Fruit fly (Drosophila melanogaster) whole organism, wandering third instar larva: ENCODE measurements around the gene nrv2.

ENCODE experiments used
- Abd-B ChIP-seq: fragments of >200 bp; optimal IDR thresholded peaks from 2 replicates; lab custom pipeline; 2017; ENCODE audit warnings: missing biosample characterization, missing genetic modification characterization
- CG9705 ChIP-seq: fragments of 200-800 bp; sonication (Bioruptor generic); optimal IDR thresholded peaks from 2 replicates; lab custom pipeline; 2018; ENCODE audit warnings: missing biosample characterization, mild to moderate bottlenecking, missing genetic modification characterization
- Dif ChIP-seq: fragments of 200-275, 200-300 bp; sonication (Bioruptor generic); optimal IDR thresholded peaks from 2 replicates; lab custom pipeline; 2018; ENCODE audit warnings: missing biosample characterization, missing genetic modification characterization; ENCODE audit not compliant: partially characterized antibody
- GATAd ChIP-seq: sonication (Bioruptor generic); optimal IDR thresholded peaks from 2 replicates; lab custom pipeline; 2016; ENCODE audit warnings: missing biosample characterization, missing genetic modification characterization
- Myc ChIP-seq: fragments of >200 bp; optimal IDR thresholded peaks from 2 replicates; lab custom pipeline; 2017
- OdsH ChIP-seq: fragments of 200-800 bp; sonication (Bioruptor generic); optimal IDR thresholded peaks from 2 replicates; lab custom pipeline; 2016; ENCODE audit warnings: missing biosample characterization, mild to moderate bottlenecking, missing genetic modification characterization
- Sp1 ChIP-seq: fragments of 200-800 bp; sonication (Bioruptor generic); optimal IDR thresholded peaks from 3 replicates; lab custom pipeline; 2019; ENCODE audit warnings: missing biosample characterization, mild to moderate bottlenecking, missing genetic modification characterization, moderate library complexity
- brk ChIP-seq: fragments of 200-800 bp; sonication (Bioruptor generic); optimal IDR thresholded peaks from 2 replicates; lab custom pipeline; 2016; ENCODE audit warnings: missing biosample characterization, mild to moderate bottlenecking, missing genetic modification characterization
- h ChIP-seq: fragments of 200-800 bp; sonication (Bioruptor generic); optimal IDR thresholded peaks from 3 replicates; lab custom pipeline; 2016; ENCODE audit warnings: missing biosample characterization, mild to moderate bottlenecking, missing genetic modification characterization
- lola ChIP-seq: fragments of >200 bp; optimal IDR thresholded peaks from 2 replicates; lab custom pipeline; 2017; ENCODE audit warnings: missing biosample characterization, missing genetic modification characterization
- pan ChIP-seq: fragments of >200 bp; optimal IDR thresholded peaks from 2 replicates; lab custom pipeline; 2017
- psq ChIP-seq: fragments of 200-800 bp; sonication (Bioruptor generic); optimal IDR thresholded peaks from 3 replicates; lab custom pipeline; 2017; ENCODE audit warnings: missing biosample characterization, mild to moderate bottlenecking, missing genetic modification characterization, moderate library complexity
- sage ChIP-seq: fragments of 200-800 bp; sonication (Bioruptor generic); optimal IDR thresholded peaks from 2 replicates; lab custom pipeline; 2016; ENCODE audit warnings: missing biosample characterization, mild to moderate bottlenecking, missing genetic modification characterization
- usp ChIP-seq: fragments of >200 bp; optimal IDR thresholded peaks from 2 replicates; lab custom pipeline; 2017; ENCODE audit warnings: missing biosample characterization, missing genetic modification characterization

dm6 chr2L:6830264-6830729 lies 31.6 kb upstream of the nrv2 start:
- TF ChIP-seq lola (GFP tag; lab: Kevin White, UChicago) (no peak), pan (no peak), OdsH (GFP tag; lab: Kevin White, UChicago) (no peak), Dif (GFP tag; lab: Kevin White, UChicago) (no peak), Sp1 (GFP tag; lab: Kevin White, UChicago) (no peak), sage (no peak), brk (no peak), GATAd (GFP tag; lab: Kevin White, UChicago) (no peak), usp (no peak), Abd-B (GFP tag; lab: Kevin White, UChicago) (no peak), Myc (lab: Kevin White, UChicago) (no peak), CG9705 (no peak), psq (GFP tag; lab: Kevin White, UChicago) (no peak), h (GFP tag; lab: Kevin White, UChicago) (no peak)
